Fruit fly (Drosophila melanogaster) whole organism, wandering third instar larva: Measurements from ENCODE around the gene gry.

Experiments used
- Abd-B ChIP-seq: fragments of >200 bp; optimal IDR thresholded peaks from 2 replicates; lab custom pipeline; 2017; ENCODE audit warnings: missing biosample characterization, missing genetic modification characterization
- CG32264 ChIP-seq: fragments of 200-800 bp; sonication (Bioruptor generic); optimal IDR thresholded peaks from 2 replicates; lab custom pipeline; 2016; ENCODE audit warnings: missing biosample characterization, missing genetic modification characterization
- CG9705 ChIP-seq: fragments of 200-800 bp; sonication (Bioruptor generic); optimal IDR thresholded peaks from 2 replicates; lab custom pipeline; 2018; ENCODE audit warnings: missing biosample characterization, mild to moderate bottlenecking, missing genetic modification characterization
- CrebA ChIP-seq: fragments of 200-800 bp; sonication (Bioruptor generic); optimal IDR thresholded peaks from 2 replicates; lab custom pipeline; 2016; ENCODE audit warnings: missing biosample characterization, mild to moderate bottlenecking, missing genetic modification characterization, borderline replicate concordance
- Dfd ChIP-seq: fragments of >200 bp; optimal IDR thresholded peaks from 2 replicates; lab custom pipeline; 2017; ENCODE audit warnings: missing biosample characterization, missing genetic modification characterization
- Dif ChIP-seq: fragments of 200-275, 200-300 bp; sonication (Bioruptor generic); optimal IDR thresholded peaks from 2 replicates; lab custom pipeline; 2018; ENCODE audit warnings: missing biosample characterization, missing genetic modification characterization; ENCODE audit not compliant: partially characterized antibody
- GATAd ChIP-seq: sonication (Bioruptor generic); optimal IDR thresholded peaks from 2 replicates; lab custom pipeline; 2016; ENCODE audit warnings: missing biosample characterization, missing genetic modification characterization
- HLH106 ChIP-seq: fragments of 200-800 bp; optimal IDR thresholded peaks from 3 replicates; lab custom pipeline; 2019; ENCODE audit warnings: missing biosample characterization, mild to moderate bottlenecking, missing genetic modification characterization, moderate library complexity
- Hnf4 ChIP-seq: fragments of 200-800 bp; sonication (Bioruptor generic); optimal IDR thresholded peaks from 2 replicates; lab custom pipeline; 2016; ENCODE audit warnings: missing biosample characterization, mild to moderate bottlenecking, missing genetic modification characterization
- Hr78 ChIP-seq: fragments of >200 bp; optimal IDR thresholded peaks from 2 replicates; lab custom pipeline; 2017; ENCODE audit warnings: missing biosample characterization, missing genetic modification characterization
- Hr83 ChIP-seq: fragments of 200-300 bp; sonication (Bioruptor generic); optimal IDR thresholded peaks from 2 replicates; lab custom pipeline; 2016; ENCODE audit warnings: missing biosample characterization, mild to moderate bottlenecking, missing genetic modification characterization, moderate library complexity; ENCODE audit not compliant: poor library complexity, severe bottlenecking
- Jra ChIP-seq: sonication (Bioruptor generic); optimal IDR thresholded peaks from 2 replicates; lab custom pipeline; 2016; ENCODE audit warnings: missing biosample characterization, missing genetic modification characterization
- Mio ChIP-seq: sonication (Bioruptor generic); optimal IDR thresholded peaks from 2 replicates; lab custom pipeline; 2016; ENCODE audit warnings: missing biosample characterization, missing genetic modification characterization
- Myc ChIP-seq: fragments of >200 bp; optimal IDR thresholded peaks from 2 replicates; lab custom pipeline; 2017
- N ChIP-seq: fragments of >200 bp; optimal IDR thresholded peaks from 2 replicates; lab custom pipeline; 2018; ENCODE audit warnings: missing biosample characterization, missing external identifiers, missing genetic modification characterization
- OdsH ChIP-seq: fragments of 200-800 bp; sonication (Bioruptor generic); optimal IDR thresholded peaks from 2 replicates; lab custom pipeline; 2016; ENCODE audit warnings: missing biosample characterization, mild to moderate bottlenecking, missing genetic modification characterization
- Rel ChIP-seq, 2 experiments: fragments of 200-800 bp; sonication (Bioruptor generic) in 1 of 2; optimal IDR thresholded peaks; 2 replicates in 1 of 2; 3 replicates in 1 of 2; lab custom pipeline; 2016 to 2019; ENCODE audit warnings: mild to moderate bottlenecking in 2 of 2, missing biosample characterization in 2 of 2, missing genetic modification characterization in 2 of 2, moderate library complexity in 1 of 2
- Sp1 ChIP-seq: fragments of 200-800 bp; sonication (Bioruptor generic); optimal IDR thresholded peaks from 3 replicates; lab custom pipeline; 2019; ENCODE audit warnings: missing biosample characterization, mild to moderate bottlenecking, missing genetic modification characterization, moderate library complexity
- Vsx2 ChIP-seq: fragments of 200-300, 225-300 bp; sonication (Bioruptor generic); optimal IDR thresholded peaks from 2 replicates; lab custom pipeline; 2018; ENCODE audit warnings: missing biosample characterization, missing genetic modification characterization; ENCODE audit not compliant: partially characterized antibody
- br ChIP-seq: fragments of 200-800 bp; sonication (Bioruptor generic); optimal IDR thresholded peaks from 2 replicates; lab custom pipeline; 2016; ENCODE audit warnings: missing biosample characterization, missing genetic modification characterization
- brk ChIP-seq: fragments of 200-800 bp; sonication (Bioruptor generic); optimal IDR thresholded peaks from 2 replicates; lab custom pipeline; 2016; ENCODE audit warnings: missing biosample characterization, mild to moderate bottlenecking, missing genetic modification characterization
- dl ChIP-seq, 2 experiments: fragments of 175-275, 200-275 bp in 1 of 2; fragments of 200-275 bp in 1 of 2; sonication (Bioruptor generic); optimal IDR thresholded peaks; lab custom pipeline; 2018; ENCODE audit warnings: mild to moderate bottlenecking in 2 of 2, missing biosample characterization in 2 of 2, missing genetic modification characterization in 2 of 2, moderate library complexity in 2 of 2; ENCODE audit not compliant: partially characterized antibody in 2 of 2, insufficient read depth in 1 of 2
- dmrt93B ChIP-seq: fragments of 200-800 bp; sonication (Bioruptor generic); optimal IDR thresholded peaks from 2 replicates; lab custom pipeline; 2018; ENCODE audit warnings: missing biosample characterization, mild to moderate bottlenecking, missing genetic modification characterization
- dsf ChIP-seq: sonication (Bioruptor generic); optimal IDR thresholded peaks from 2 replicates; lab custom pipeline; 2016; ENCODE audit warnings: missing biosample characterization, missing genetic modification characterization, borderline replicate concordance
- ey ChIP-seq: fragments of 200-800 bp; sonication (Bioruptor generic); optimal IDR thresholded peaks from 2 replicates; lab custom pipeline; 2016; ENCODE audit warnings: missing biosample characterization, missing genetic modification characterization
- foxo ChIP-seq, 2 experiments: fragments of 200-800 bp; sonication (Bioruptor generic); optimal IDR thresholded peaks; 2 replicates in 1 of 2; 3 replicates in 1 of 2; lab custom pipeline; 2016 to 2017; ENCODE audit warnings: missing biosample characterization in 2 of 2, missing genetic modification characterization in 2 of 2
- fru ChIP-seq: fragments of 200-800 bp; sonication (Bioruptor generic); optimal IDR thresholded peaks from 3 replicates; lab custom pipeline; 2016; ENCODE audit warnings: missing biosample characterization, mild to moderate bottlenecking, missing genetic modification characterization
- h ChIP-seq: fragments of 200-800 bp; sonication (Bioruptor generic); optimal IDR thresholded peaks from 3 replicates; lab custom pipeline; 2016; ENCODE audit warnings: missing biosample characterization, mild to moderate bottlenecking, missing genetic modification characterization
- jim ChIP-seq: fragments of 175-275, 200-325 bp; sonication (Bioruptor generic); optimal IDR thresholded peaks from 2 replicates; lab custom pipeline; 2016; ENCODE audit warnings: missing biosample characterization, mild to moderate bottlenecking, missing genetic modification characterization
- lola ChIP-seq: fragments of >200 bp; optimal IDR thresholded peaks from 2 replicates; lab custom pipeline; 2017; ENCODE audit warnings: missing biosample characterization, missing genetic modification characterization
- pan ChIP-seq: fragments of >200 bp; optimal IDR thresholded peaks from 2 replicates; lab custom pipeline; 2017
- psq ChIP-seq: fragments of 200-800 bp; sonication (Bioruptor generic); optimal IDR thresholded peaks from 3 replicates; lab custom pipeline; 2017; ENCODE audit warnings: missing biosample characterization, mild to moderate bottlenecking, missing genetic modification characterization, moderate library complexity
- rgr ChIP-seq: fragments of 200-800 bp; sonication (Bioruptor generic); optimal IDR thresholded peaks from 3 replicates; lab custom pipeline; 2016; ENCODE audit warnings: missing biosample characterization, mild to moderate bottlenecking, missing genetic modification characterization
- sage ChIP-seq: fragments of 200-800 bp; sonication (Bioruptor generic); optimal IDR thresholded peaks from 2 replicates; lab custom pipeline; 2016; ENCODE audit warnings: missing biosample characterization, mild to moderate bottlenecking, missing genetic modification characterization
- sv ChIP-seq: fragments of 200-800 bp; sonication (Bioruptor generic); optimal IDR thresholded peaks from 3 replicates; lab custom pipeline; 2016; ENCODE audit warnings: missing biosample characterization, missing genetic modification characterization
- tai ChIP-seq: sonication (Bioruptor generic); optimal IDR thresholded peaks from 2 replicates; lab custom pipeline; 2016; ENCODE audit warnings: missing biosample characterization, missing genetic modification characterization
- usp ChIP-seq: fragments of >200 bp; optimal IDR thresholded peaks from 2 replicates; lab custom pipeline; 2017; ENCODE audit warnings: missing biosample characterization, missing genetic modification characterization
- woc ChIP-seq: sonication (Bioruptor generic); optimal IDR thresholded peaks from 2 replicates; lab custom pipeline; 2016; ENCODE audit warnings: missing biosample characterization, mild to moderate bottlenecking, missing genetic modification characterization

Gene gry

DNA sequence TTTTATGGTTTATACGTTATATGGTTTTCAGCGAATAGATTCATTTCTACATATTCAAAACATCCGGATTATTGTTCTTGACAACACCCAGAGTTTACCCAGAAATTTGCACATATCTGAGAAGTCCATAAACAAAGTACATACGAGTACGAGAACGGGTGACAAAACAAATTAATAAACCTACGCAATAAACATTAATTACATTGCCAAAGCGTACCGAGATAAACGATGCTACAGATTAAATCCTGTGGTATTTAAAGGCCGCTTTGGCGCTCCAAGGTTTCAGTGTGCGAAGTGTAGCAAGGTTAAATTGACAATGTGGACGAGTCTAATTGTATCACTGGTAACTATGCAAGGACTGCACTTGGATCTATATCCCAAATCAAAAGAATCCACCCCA, 11.6 kb upstream of the gry start, which contains the start of gene CG14957:
Gene CG14957, plus strand, starts transcription at position 301 of the 400 bp plus-strand sequence.
- TF ChIP-seq HLH106 (tag; lab: Kevin White, UChicago) (no peak), Sp1 (GFP tag; lab: Kevin White, UChicago) (peak; percentile 31), Hnf4 (GFP tag; lab: Kevin White, UChicago) (peak; percentile 18), Hr83 (GFP tag; lab: Kevin White, UChicago) (peak; percentile 18)
- TF ChIP-seq, all 38 proteins: peak for 3

- no peak for TF ChIP-seq dsf
- no peak for TF ChIP-seq Hnf4 (GFP tag; lab: Kevin White, UChicago)
- no peak for TF ChIP-seq CG9705 (GFP tag; lab: Kevin White, UChicago)
- TF ChIP-seq HLH106 (tag; lab: Kevin White, UChicago) = no peak
- TF ChIP-seq sv = no peak
- no peak for TF ChIP-seq CG32264
- no peak for TF ChIP-seq Sp1 (GFP tag; lab: Kevin White, UChicago)
- TF ChIP-seq, all 38 proteins: peak for 0
Observed at dm6 chr3L:3189647-3190046, 9.2 kb upstream of the gry start, which contains the start of the genes CG42525 and CG14958. Gene CG42525, minus strand, starts transcription at chr3L:3189747. Gene CG14958, plus strand, starts transcription at chr3L:3189978.

dm6 chr3L:3192333-3192894, 6.5 kb upstream of the gry start, which contains the start of gene CG14965:
Gene CG14965, minus strand, starts transcription at chr3L:3192491.
- TF ChIP-seq rgr (GFP tag; lab: Kevin White, UChicago) = no peak
- TF ChIP-seq dl (GFP tag; optimal IDR thresholded peaks at IDR 0.05; lab: Kevin White, UChicago; ENCODE audit: insufficient read depth in 1 of 2, partially characterized antibody in 2 of 2) = no peak
- TF ChIP-seq Jra (GFP tag; lab: Kevin White, UChicago) = peak; percentile 8
- TF ChIP-seq Hr83 (GFP tag; lab: Kevin White, UChicago) = peak; percentile 76
- no peak for TF ChIP-seq Dfd (GFP tag; lab: Kevin White, UChicago)
- no peak for TF ChIP-seq h
- no peak for TF ChIP-seq br (GFP tag; lab: Kevin White, UChicago)
- TF ChIP-seq, all 38 proteins: peak for 2

DNA sequence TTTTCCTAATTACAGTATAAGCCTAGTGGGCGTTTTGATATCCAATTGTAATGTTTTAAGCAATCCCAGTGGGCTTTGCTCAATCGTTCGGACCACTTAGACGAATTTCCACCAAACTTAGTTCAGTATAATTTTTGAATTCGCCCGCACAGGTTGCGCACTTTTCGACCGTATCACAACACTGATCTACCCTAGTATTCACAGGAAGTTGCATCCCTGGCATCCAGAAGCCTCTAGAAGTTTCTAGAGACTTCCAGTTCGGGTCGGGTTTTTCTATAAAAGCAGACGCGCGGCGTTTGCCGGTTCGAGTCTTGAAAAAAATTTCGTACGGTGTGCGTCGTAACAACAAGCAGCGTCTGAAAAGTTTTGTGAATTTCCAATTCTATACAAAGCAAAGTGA, 6.0 kb upstream of the gry start, which contains the start of gene Hsp83:
Gene Hsp83, plus strand, starts transcription at position 58 of the 400 bp plus-strand sequence.
- no peak for TF ChIP-seq usp (GFP tag; lab: Kevin White, UChicago)
- TF ChIP-seq CG32264 = peak; percentile 86
- TF ChIP-seq h = peak; percentile 96
- peak; percentile 98 for TF ChIP-seq Sp1 (GFP tag; lab: Kevin White, UChicago)
- TF ChIP-seq rgr (GFP tag; lab: Kevin White, UChicago) = peak; percentile 98
- no peak for TF ChIP-seq tai (GFP tag; lab: Kevin White, UChicago)
- peak; percentile 81 for TF ChIP-seq Rel (GFP tag; optimal IDR thresholded peaks at IDR 0.05; lab: Kevin White, UChicago)
- peak; percentile 88 for TF ChIP-seq Rel (tag; optimal IDR thresholded peaks at IDR 0.05; lab: Kevin White, UChicago)
- no peak for TF ChIP-seq Myc (lab: Kevin White, UChicago)
- TF ChIP-seq dmrt93B (GFP tag; lab: Kevin White, UChicago) = peak; percentile 90
- peak; percentile 78 for TF ChIP-seq dsf
- peak; percentile 80 for TF ChIP-seq psq
- TF ChIP-seq Hr83 (GFP tag; lab: Kevin White, UChicago) = peak; percentile 99
- peak; percentile 90 for TF ChIP-seq brk (GFP tag; lab: Kevin White, UChicago)
- TF ChIP-seq GATAd = no peak
- peak; percentile 68 for TF ChIP-seq Jra (GFP tag; lab: Kevin White, UChicago)
- TF ChIP-seq pan (lab: Kevin White, UChicago) = no peak
- no peak for TF ChIP-seq Hr78 (GFP tag; lab: Kevin White, UChicago)
- TF ChIP-seq sage = peak; percentile 95
- TF ChIP-seq lola = no peak
- TF ChIP-seq Dfd (GFP tag; lab: Kevin White, UChicago) = no peak
- TF ChIP-seq sv = peak; percentile 85
- no peak for TF ChIP-seq jim (GFP tag; lab: Kevin White, UChicago)
- peak; percentile 94 for TF ChIP-seq OdsH (GFP tag; lab: Kevin White, UChicago)
- peak; percentile 65 for TF ChIP-seq woc (GFP tag; lab: Kevin White, UChicago)
- no peak for TF ChIP-seq CrebA (GFP tag; lab: Kevin White, UChicago)
- no peak for TF ChIP-seq N (GFP tag; lab: Kevin White, UChicago)
- peak; percentile 98 for TF ChIP-seq br (GFP tag; lab: Kevin White, UChicago)
- TF ChIP-seq dl (GFP tag; optimal IDR thresholded peaks at IDR 0.05; lab: Kevin White, UChicago; ENCODE audit: insufficient read depth in 1 of 2, partially characterized antibody in 2 of 2) = no peak
- peak; percentile 27 for TF ChIP-seq Dif (GFP tag; lab: Kevin White, UChicago)
- peak; percentile 87 for TF ChIP-seq HLH106 (tag; lab: Kevin White, UChicago)
- TF ChIP-seq Mio (GFP tag; lab: Kevin White, UChicago) = peak; percentile 57
- no peak for TF ChIP-seq Abd-B
- TF ChIP-seq Hnf4 (GFP tag; lab: Kevin White, UChicago) = peak; percentile 92
- TF ChIP-seq ey (GFP tag; lab: Kevin White, UChicago) = peak; percentile 80
- no peak for TF ChIP-seq Vsx2 (GFP tag; lab: Kevin White, UChicago)
- TF ChIP-seq foxo (GFP tag; optimal IDR thresholded peaks at IDR 0.05; lab: Kevin White, UChicago) = peak; percentile 87 to 93
- peak; percentile 94 for TF ChIP-seq CG9705 (GFP tag; lab: Kevin White, UChicago)
- peak; percentile 95 for TF ChIP-seq fru (GFP tag; lab: Kevin White, UChicago)
